Worm (Caenorhabditis elegans) whole organism, young adult: ENCODE data around the gene F42A8.1.

ENCODE experiments used
- C17E4.6 ChIP-seq: fragments of 200-800 bp; sonication (Bioruptor generic); IDR thresholded peaks from 2 replicates; pipeline ENCODE4 v1.3.6; 2022; ENCODE audit warnings: missing genetic modification reagents, missing genetic modification characterization, missing compliant biosample characterization
- F10E7.11 ChIP-seq: sonication (generic microtip); optimal IDR thresholded peaks from 2 replicates; lab custom pipeline; 2017; ENCODE audit warnings: mild to moderate bottlenecking, missing genetic modification characterization, moderate library complexity, missing compliant biosample characterization
- F33H1.4 ChIP-seq: fragments of 200-800 bp; sonication (Bioruptor generic); IDR thresholded peaks from 2 replicates; pipeline ENCODE4 v1.3.6; 2022; ENCODE audit warnings: missing genetic modification reagents, missing genetic modification characterization, missing compliant biosample characterization
- F37B4.10 ChIP-seq: fragments of 200-800 bp; sonication (Bioruptor generic); IDR thresholded peaks from 2 replicates; pipeline ENCODE4 v1.3.6; 2022; ENCODE audit warnings: missing genetic modification characterization, missing compliant biosample characterization
- F49E8.2 ChIP-seq: sonication (generic microtip); optimal IDR thresholded peaks from 3 replicates; lab custom pipeline; 2017; ENCODE audit warnings: missing genetic modification characterization, mild to moderate bottlenecking, missing compliant biosample characterization, antibody characterized with exemption, moderate library complexity; ENCODE audit not compliant: insufficient read depth
- F55B11.4 ChIP-seq: sonication (generic microtip); optimal IDR thresholded peaks from 2 replicates; lab custom pipeline; 2016; ENCODE audit warnings: missing compliant biosample characterization, missing genetic modification characterization, borderline replicate concordance; ENCODE audit not compliant: insufficient read depth
- K12H6.12 ChIP-seq: fragments of 200-800 bp; sonication (Bioruptor generic); optimal IDR thresholded peaks from 2 replicates; lab custom pipeline; 2018; ENCODE audit warnings: mild to moderate bottlenecking, missing genetic modification characterization, missing compliant biosample characterization
- Y53F4B.3 ChIP-seq: fragments of 200-800 bp; sonication (Bioruptor generic); IDR thresholded peaks from 2 replicates; pipeline ENCODE4 v1.3.6; 2022; ENCODE audit warnings: missing genetic modification reagents, missing genetic modification characterization, missing compliant biosample characterization
- Y56A3A.18 ChIP-seq: fragments of 200-800 bp; sonication (Bioruptor generic); IDR thresholded peaks from 2 replicates; pipeline ENCODE4 v1.3.6; 2022; ENCODE audit warnings: missing genetic modification reagents, missing genetic modification characterization, missing compliant biosample characterization
- Y67H2A.10 ChIP-seq: fragments of 200-800 bp; sonication (Bioruptor generic); conservative IDR thresholded peaks from 2 replicates; pipeline ENCODE4 v1.3.6; 2022; ENCODE audit warnings: missing genetic modification reagents, missing genetic modification characterization, missing compliant biosample characterization
- Y79H2A.3 ChIP-seq: fragments of 200-800 bp; sonication (Bioruptor generic); conservative IDR thresholded peaks from 2 replicates; pipeline ENCODE4 v1.3.6; 2022; ENCODE audit warnings: missing genetic modification reagents, missing genetic modification characterization, missing compliant biosample characterization
- aptf-2 ChIP-seq: fragments of 200-800 bp; sonication (Bioruptor generic); conservative IDR thresholded peaks from 2 replicates; pipeline ENCODE4 v1.3.6; 2022; ENCODE audit warnings: missing genetic modification reagents, missing genetic modification characterization, missing compliant biosample characterization
- athp-1 ChIP-seq: sonication (generic microtip); optimal IDR thresholded peaks from 2 replicates; lab custom pipeline; 2017; ENCODE audit warnings: mild to moderate bottlenecking, missing genetic modification characterization, missing compliant biosample characterization
- attf-3 ChIP-seq: fragments of 200-800 bp; sonication (Bioruptor generic); conservative IDR thresholded peaks from 2 replicates; pipeline ENCODE4 v1.3.6; 2022; ENCODE audit warnings: missing genetic modification reagents, missing genetic modification characterization, missing compliant biosample characterization
- attf-5 ChIP-seq: fragments of 200-800 bp; sonication (Bioruptor generic); optimal IDR thresholded peaks from 2 replicates; lab custom pipeline; 2018; ENCODE audit warnings: mild to moderate bottlenecking, missing genetic modification characterization, missing compliant biosample characterization
- bed-1 ChIP-seq: fragments of 200-800 bp; sonication (Bioruptor generic); IDR thresholded peaks from 2 replicates; pipeline ENCODE4 v1.3.6; 2022; ENCODE audit warnings: missing genetic modification reagents, missing genetic modification characterization, missing compliant biosample characterization
- cebp-2 ChIP-seq: fragments of 200-800 bp; sonication (Bioruptor generic); IDR thresholded peaks from 2 replicates; pipeline ENCODE4 v1.3.6; 2022; ENCODE audit warnings: missing genetic modification characterization, missing compliant biosample characterization
- ceh-100 ChIP-seq: fragments of 200-800 bp; sonication (Bioruptor generic); IDR thresholded peaks from 2 replicates; pipeline ENCODE4 v1.3.6; 2022; ENCODE audit warnings: missing genetic modification reagents, missing genetic modification characterization, missing compliant biosample characterization
- ceh-27 ChIP-seq: fragments of 200-800 bp; sonication (Bioruptor generic); optimal IDR thresholded peaks from 2 replicates; lab custom pipeline; 2018; ENCODE audit warnings: mild to moderate bottlenecking, missing genetic modification characterization, moderate library complexity, missing compliant biosample characterization
- ceh-58 ChIP-seq: fragments of 200-800 bp; sonication (Bioruptor generic); IDR thresholded peaks from 2 replicates; pipeline ENCODE4 v1.3.6; 2022; ENCODE audit warnings: missing genetic modification characterization, missing compliant biosample characterization
- ceh-79 ChIP-seq: sonication (generic microtip); optimal IDR thresholded peaks from 2 replicates; lab custom pipeline; 2017; ENCODE audit warnings: mild to moderate bottlenecking, missing genetic modification characterization, missing compliant biosample characterization
- ceh-91 ChIP-seq: fragments of 200-800 bp; sonication (Bioruptor generic); IDR thresholded peaks from 2 replicates; pipeline ENCODE4 v1.3.6; 2022; ENCODE audit warnings: missing genetic modification reagents, missing genetic modification characterization, missing compliant biosample characterization
- die-1 ChIP-seq: sonication (generic microtip); optimal IDR thresholded peaks from 2 replicates; lab custom pipeline; 2016; ENCODE audit warnings: missing genotype, mild to moderate bottlenecking, missing genetic modification characterization, missing compliant biosample characterization
- dpl-1 ChIP-seq: fragments of 150-350 bp; optimal IDR thresholded peaks from 2 replicates; lab custom pipeline; 2014; ENCODE audit warnings: missing biosample characterization, missing genetic modification reagents, missing genetic modification characterization
- ekl-4 ChIP-seq: fragments of 200-800 bp; sonication (Bioruptor generic); IDR thresholded peaks from 2 replicates; pipeline ENCODE4 v1.3.6; 2022; ENCODE audit warnings: missing genetic modification reagents, missing genetic modification characterization, missing compliant biosample characterization
- him-1 ChIP-seq: sonication (generic microtip); optimal IDR thresholded peaks from 2 replicates; lab custom pipeline; 2016; ENCODE audit warnings: missing genotype, missing genetic modification reagents, missing genetic modification characterization, missing compliant biosample characterization
- hlh-12 ChIP-seq: sonication (generic microtip); optimal IDR thresholded peaks from 2 replicates; lab custom pipeline; 2016; ENCODE audit warnings: missing genetic modification characterization, missing compliant biosample characterization
- hrde-1 ChIP-seq: sonication (generic microtip); optimal IDR thresholded peaks from 2 replicates; lab custom pipeline; 2016; ENCODE audit warnings: missing genetic modification characterization, mild to moderate bottlenecking, missing compliant biosample characterization, moderate library complexity, missing genotype, missing genetic modification reagents, borderline replicate concordance
- let-526 ChIP-seq: fragments of 200-800 bp; sonication (Bioruptor generic); IDR thresholded peaks from 2 replicates; pipeline ENCODE4 v1.3.6; 2022; ENCODE audit warnings: missing genetic modification reagents, missing genetic modification characterization, missing compliant biosample characterization
- lin-35 ChIP-seq, 3 experiments: fragments of 150-350 bp in 2 of 3; sonication (generic microtip) in 1 of 3; optimal IDR thresholded peaks; 2 replicates each; lab custom pipeline; 2014 to 2018; ENCODE audit warnings: missing biosample characterization in 3 of 3, missing genetic modification characterization in 3 of 3, missing genetic modification reagents in 3 of 3
- lin-40 ChIP-seq: sonication (generic microtip); optimal IDR thresholded peaks from 2 replicates; lab custom pipeline; 2016; ENCODE audit warnings: missing genetic modification characterization, mild to moderate bottlenecking, missing compliant biosample characterization, missing genotype, missing genetic modification reagents
- lsy-27 ChIP-seq: sonication (generic microtip); optimal IDR thresholded peaks from 2 replicates; lab custom pipeline; 2017; ENCODE audit warnings: missing genetic modification characterization, mild to moderate bottlenecking, missing compliant biosample characterization, antibody characterized with exemption, missing genotype, borderline replicate concordance; ENCODE audit not compliant: insufficient read depth
- mel-28 ChIP-seq: sonication (generic microtip); optimal IDR thresholded peaks from 2 replicates; lab custom pipeline; 2016; ENCODE audit warnings: borderline replicate concordance, mild to moderate bottlenecking, missing genetic modification characterization, missing compliant biosample characterization
- nfyb-1 ChIP-seq: fragments of 200-800 bp; sonication (Bioruptor generic); IDR thresholded peaks from 2 replicates; pipeline ENCODE4 v1.3.6; 2022; ENCODE audit warnings: missing genetic modification reagents, missing genetic modification characterization, missing compliant biosample characterization
- nhr-80 ChIP-seq: sonication (generic microtip); optimal IDR thresholded peaks from 2 replicates; lab custom pipeline; 2016; ENCODE audit warnings: missing genetic modification characterization, missing compliant biosample characterization
- nhr-90 ChIP-seq: sonication (generic microtip); optimal IDR thresholded peaks from 2 replicates; lab custom pipeline; 2016; ENCODE audit warnings: missing genotype, mild to moderate bottlenecking, missing genetic modification characterization, missing compliant biosample characterization
- pbrm-1 ChIP-seq: fragments of 200-800 bp; sonication (Bioruptor generic); IDR thresholded peaks from 2 replicates; pipeline ENCODE4 v1.3.6; 2022; ENCODE audit warnings: missing genetic modification reagents, missing genetic modification characterization, missing compliant biosample characterization
- rec-8 ChIP-seq, 2 experiments: sonication (generic microtip); optimal IDR thresholded peaks; 2 replicates each; lab custom pipeline; 2016; ENCODE audit warnings: mild to moderate bottlenecking in 2 of 2, missing genetic modification characterization in 2 of 2, missing genetic modification reagents in 2 of 2, missing genotype in 2 of 2, missing biosample characterization in 1 of 2, missing compliant biosample characterization in 1 of 2, moderate library complexity in 1 of 2
- repo-1 ChIP-seq: sonication (generic microtip); optimal IDR thresholded peaks from 2 replicates; lab custom pipeline; 2017; ENCODE audit warnings: mild to moderate bottlenecking, missing genetic modification characterization, missing compliant biosample characterization
- tbx-9 ChIP-seq: sonication (generic microtip); optimal IDR thresholded peaks from 2 replicates; lab custom pipeline; 2016; ENCODE audit warnings: borderline replicate concordance, missing genetic modification characterization, inconsistent platforms, missing compliant biosample characterization
- unc-62 ChIP-seq: fragments of 150-350 bp; optimal IDR thresholded peaks from 2 replicates; lab custom pipeline; 2014; ENCODE audit warnings: missing biosample characterization, missing genetic modification reagents, missing genetic modification characterization
- zfh-2 ChIP-seq: fragments of 200-800 bp; sonication (Bioruptor generic); conservative IDR thresholded peaks from 2 replicates; pipeline ENCODE4 v1.3.6; 2022; ENCODE audit warnings: missing genetic modification reagents, missing genetic modification characterization, missing compliant biosample characterization
- ztf-25 ChIP-seq: fragments of 200-800 bp; sonication (Bioruptor generic); IDR thresholded peaks from 2 replicates; pipeline ENCODE4 v1.3.6; 2022; ENCODE audit warnings: missing genetic modification reagents, missing genetic modification characterization, missing compliant biosample characterization
- ztf-26 ChIP-seq: sonication (generic microtip); optimal IDR thresholded peaks from 2 replicates; lab custom pipeline; 2017; ENCODE audit warnings: missing genetic modification characterization, missing compliant biosample characterization
- ztf-28 ChIP-seq: fragments of 200-800 bp; sonication (Bioruptor generic); IDR thresholded peaks from 2 replicates; pipeline ENCODE4 v1.3.6; 2022; ENCODE audit warnings: missing genetic modification reagents, missing genetic modification characterization, missing compliant biosample characterization

The F42A8.1 gene

DNA sequence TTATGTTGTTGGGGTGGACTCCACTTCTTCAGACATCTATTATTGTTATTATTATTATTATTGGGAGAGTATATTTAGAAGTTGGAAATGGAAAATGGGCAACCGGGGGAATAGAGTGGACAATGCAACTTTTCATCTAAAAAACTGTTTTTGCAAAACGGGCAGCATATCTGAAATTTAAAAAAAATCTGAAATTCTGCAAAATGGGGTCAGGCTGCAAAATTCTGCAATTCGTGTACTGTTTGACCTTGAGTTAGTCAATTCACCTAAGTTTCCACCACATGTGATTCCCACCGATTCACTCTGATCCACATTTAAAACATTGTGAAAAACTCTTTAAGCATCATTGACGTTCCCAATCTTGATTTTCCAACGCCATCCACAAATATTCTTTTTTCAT, 26.6 kb upstream of the F42A8.1 start, which contains the start of gene C06C3.4:
C06C3.4 (plus strand) TSS at position 301 of the 400 bp plus-strand sequence.
- no peak for TF ChIP-seq Y53F4B.3
- no peak for TF ChIP-seq Y79H2A.3 (GFP tag; lab: Robert Waterston, UW)
- no peak for TF ChIP-seq dpl-1 (GFP tag; lab: Kevin White, UChicago)
- no peak for TF ChIP-seq ekl-4 (GFP tag; lab: Robert Waterston, UW)
- TF ChIP-seq ceh-91: no peak
- TF ChIP-seq F55B11.4 (tag; lab: Kevin White, UChicago): no peak
- TF ChIP-seq zfh-2 (GFP tag; lab: Robert Waterston, UW): no peak
- no peak for TF ChIP-seq ceh-27 (GFP tag; lab: Kevin White, UChicago)
- TF ChIP-seq ztf-28 (GFP tag; lab: Robert Waterston, UW): no peak
- TF ChIP-seq rec-8 (tag; optimal IDR thresholded peaks at IDR 0.05; lab: Kevin White, UChicago): no peak
- no peak for TF ChIP-seq ceh-100 (GFP tag; lab: Robert Waterston, UW)
- no peak for TF ChIP-seq die-1
- TF ChIP-seq C17E4.6 (GFP tag; lab: Robert Waterston, UW): no peak
- TF ChIP-seq lin-40 (tag; lab: Kevin White, UChicago): no peak
- TF ChIP-seq lin-35 (GFP tag; optimal IDR thresholded peaks at IDR 0.05; lab: Kevin White, UChicago): no peak
- no peak for TF ChIP-seq let-526 (GFP tag; lab: Robert Waterston, UW)
- no peak for TF ChIP-seq F49E8.2 (tag; lab: Kevin White, UChicago)
- no peak for TF ChIP-seq hrde-1 (tag; lab: Kevin White, UChicago)
- no peak for TF ChIP-seq nhr-80 (tag; lab: Kevin White, UChicago)

ce11 chrII:9372393-9372792, 26.0 kb upstream of the F42A8.1 start, which contains the start of gene C06C3.3:
Gene C06C3.3 (minus strand): TSS chrII:9372493.
- TF ChIP-seq nfyb-1 (GFP tag; lab: Robert Waterston, UW): no peak
- TF ChIP-seq ztf-26: no peak
- TF ChIP-seq ceh-91: no peak
- TF ChIP-seq him-1: no peak
- TF ChIP-seq Y56A3A.18 (GFP tag; lab: Robert Waterston, UW): no peak
- no peak for TF ChIP-seq hlh-12
- TF ChIP-seq attf-5: no peak
- TF ChIP-seq Y67H2A.10: no peak
- TF ChIP-seq ceh-27 (GFP tag; lab: Kevin White, UChicago): no peak
- no peak for TF ChIP-seq bed-1 (GFP tag; lab: Robert Waterston, UW)
- TF ChIP-seq pbrm-1 (GFP tag; lab: Robert Waterston, UW): no peak
- no peak for TF ChIP-seq attf-3 (GFP tag; lab: Robert Waterston, UW)
- no peak for TF ChIP-seq cebp-2
- TF ChIP-seq lsy-27 (tag; lab: Kevin White, UChicago): no peak
- TF ChIP-seq ceh-100 (GFP tag; lab: Robert Waterston, UW): no peak
- TF ChIP-seq K12H6.12 (tag; lab: Kevin White, UChicago): no peak
- no peak for TF ChIP-seq rec-8 (tag; optimal IDR thresholded peaks at IDR 0.05; lab: Kevin White, UChicago)
- no peak for TF ChIP-seq F33H1.4 (GFP tag; lab: Robert Waterston, UW)
- TF ChIP-seq ceh-58 (GFP tag; lab: Robert Waterston, UW): no peak

ce11 chrII:9369394-9369793, 23.0 kb upstream of the F42A8.1 start:
- TF ChIP-seq aptf-2 (GFP tag; lab: Robert Waterston, UW): no peak
- TF ChIP-seq repo-1 (tag; lab: Kevin White, UChicago): no peak
- TF ChIP-seq mel-28 (tag; lab: Kevin White, UChicago): no peak
- TF ChIP-seq Y79H2A.3 (GFP tag; lab: Robert Waterston, UW): no peak
- TF ChIP-seq athp-1 (tag; lab: Kevin White, UChicago): no peak
- TF ChIP-seq ztf-25: no peak
- TF ChIP-seq tbx-9: no peak
- no peak for TF ChIP-seq nhr-90 (tag; lab: Kevin White, UChicago)
- no peak for TF ChIP-seq ceh-79 (tag; lab: Kevin White, UChicago)
- TF ChIP-seq him-1: no peak
- TF ChIP-seq F10E7.11 (tag; lab: Kevin White, UChicago): no peak
- TF ChIP-seq rec-8 (tag; optimal IDR thresholded peaks at IDR 0.05; lab: Kevin White, UChicago): no peak
- no peak for TF ChIP-seq unc-62 (GFP tag; lab: Kevin White, UChicago)
- no peak for TF ChIP-seq F37B4.10 (GFP tag; lab: Robert Waterston, UW)
